Worm (Caenorhabditis elegans) whole organism, midembryonic: ENCODE measurements around the gene nhr-209.
"Not testable (repeated sequence)": the region's sequence is repeated elsewhere in the genome, so short reads cannot be mapped to it uniquely, and the experiment has no call there.

Experiments
- T22C8.4 ChIP-seq: fragments of 200-800 bp; sonication (Bioruptor generic); IDR thresholded peaks from 2 replicates; pipeline ENCODE4 v1.3.6; 2022; ENCODE audit warnings: missing genetic modification characterization, missing compliant biosample characterization
- cog-1 ChIP-seq: sonication (generic microtip); optimal IDR thresholded peaks from 2 replicates; lab custom pipeline; 2016; ENCODE audit warnings: missing genetic modification characterization, missing compliant biosample characterization
- flt-1 ChIP-seq: fragments of 200-800 bp; sonication (Bioruptor generic); IDR thresholded peaks from 2 replicates; pipeline ENCODE4 v1.3.6; 2022; ENCODE audit warnings: missing genetic modification characterization, missing compliant biosample characterization
- klf-2 ChIP-seq: fragments of 200-800 bp; sonication (Bioruptor generic); conservative IDR thresholded peaks from 2 replicates; pipeline ENCODE4 v1.3.6; 2022; ENCODE audit warnings: missing genetic modification reagents, missing genetic modification characterization, missing compliant biosample characterization
- med-1 ChIP-seq: sonication (generic microtip); optimal IDR thresholded peaks from 2 replicates; lab custom pipeline; 2017; ENCODE audit warnings: missing genetic modification characterization, mild to moderate bottlenecking, missing compliant biosample characterization, antibody characterized with exemption, missing genetic modification reagents; ENCODE audit not compliant: insufficient read depth
- ref-1 ChIP-seq: fragments of 200-800 bp; sonication (Bioruptor generic); conservative IDR thresholded peaks from 2 replicates; pipeline ENCODE4 v1.3.6; 2022; ENCODE audit warnings: missing genetic modification reagents, missing genetic modification characterization, missing compliant biosample characterization
- tab-1 ChIP-seq: fragments of 200-800 bp; sonication (Bioruptor generic); IDR thresholded peaks from 2 replicates; pipeline ENCODE4 v1.3.6; 2022; ENCODE audit warnings: missing genetic modification characterization, missing compliant biosample characterization
- ztf-23 ChIP-seq: fragments of 200-800 bp; sonication (Bioruptor generic); IDR thresholded peaks from 2 replicates; pipeline ENCODE4 v1.3.6; 2022; ENCODE audit warnings: missing genetic modification reagents, missing genetic modification characterization, missing compliant biosample characterization
- ztf-29 ChIP-seq: fragments of 200-800 bp; sonication (Bioruptor generic); IDR thresholded peaks from 2 replicates; pipeline ENCODE4 v1.3.6; 2022; ENCODE audit warnings: missing genetic modification reagents, missing genetic modification characterization, missing compliant biosample characterization

nhr-209 gene

ce11 chrV:12115150-12115549, 17.2 kb downstream of the nhr-209 start:
- TF ChIP-seq klf-2 (GFP tag; lab: Robert Waterston, UW) (no peak), tab-1 (no peak), flt-1 (GFP tag; lab: Robert Waterston, UW) (no peak), cog-1 (tag; lab: Kevin White, UChicago) (no peak), med-1 (no peak), ref-1 (no peak)

ce11 chrV:12117567-12118053, 19.7 kb downstream of the nhr-209 start, which contains the start of gene C13C4.8:
C13C4.8 (plus strand) TSS chrV:12118003.
- TF ChIP-seq ref-1 (no peak), cog-1 (tag; lab: Kevin White, UChicago) (no peak), flt-1 (GFP tag; lab: Robert Waterston, UW) (no peak), tab-1 (no peak), ztf-29 (GFP tag; lab: Robert Waterston, UW) (no peak), ztf-23 (no peak), T22C8.4 (GFP tag; lab: Robert Waterston, UW) (no peak), klf-2 (GFP tag; lab: Robert Waterston, UW) (no peak), med-1 (no peak)

ce11 chrV:12120381-12120780, 22.4 kb downstream of the nhr-209 start, which contains the start of gene C13C4.7:
C13C4.7 (minus strand) TSS chrV:12120481.
- TF ChIP-seq med-1: no peak
- no peak for TF ChIP-seq ztf-23
- no peak for TF ChIP-seq T22C8.4 (GFP tag; lab: Robert Waterston, UW)
- TF ChIP-seq flt-1 (GFP tag; lab: Robert Waterston, UW): no peak

- TF ChIP-seq klf-2 (GFP tag; lab: Robert Waterston, UW) (no peak), cog-1 (tag; lab: Kevin White, UChicago) (no peak), med-1 (no peak), tab-1 (no peak), ztf-29 (GFP tag; lab: Robert Waterston, UW) (no peak), ztf-23 (no peak), flt-1 (GFP tag; lab: Robert Waterston, UW) (no peak)
Observed at ce11 chrV:12121274-12121673, 23.3 kb downstream of the nhr-209 start, which contains the start of gene C13C4.6. C13C4.6 (plus strand) TSS chrV:12121574.

- TF ChIP-seq ztf-23; med-1; ztf-29 (GFP tag; lab: Robert Waterston, UW): not testable (repeated sequence)
Observed at ce11 chrV:12130688-12131087, 32.7 kb downstream of the nhr-209 start, which contains the start of gene C27A7.6. C27A7.6 (minus strand) TSS chrV:12130788.

- not testable (repeated sequence) for TF ChIP-seq ztf-29 (GFP tag; lab: Robert Waterston, UW); ztf-23; T22C8.4 (GFP tag; lab: Robert Waterston, UW)
Observed at ce11 chrV:12131157-12131556, 33.2 kb downstream of the nhr-209 start, which contains the start of gene enpp-1. enpp-1 (plus strand) TSS chrV:12131457.

ce11 chrV:12137942-12138341, 40.0 kb downstream of the nhr-209 start:
- TF ChIP-seq ztf-29 (GFP tag; lab: Robert Waterston, UW) (no peak), T22C8.4 (GFP tag; lab: Robert Waterston, UW) (no peak), ztf-23 (no peak), tab-1 (no peak), klf-2 (GFP tag; lab: Robert Waterston, UW) (no peak), cog-1 (tag; lab: Kevin White, UChicago) (no peak), med-1 (no peak), ref-1 (no peak), flt-1 (GFP tag; lab: Robert Waterston, UW) (no peak)

ce11 chrV:12140625-12141024, 42.7 kb downstream of the nhr-209 start, which contains the start of gene C27A7.3:
C27A7.3 (plus strand) TSS chrV:12140925.
- TF ChIP-seq ztf-29 (GFP tag; lab: Robert Waterston, UW): no peak
- TF ChIP-seq ztf-23: no peak
- no peak for TF ChIP-seq flt-1 (GFP tag; lab: Robert Waterston, UW)
- TF ChIP-seq med-1: no peak
- no peak for TF ChIP-seq tab-1
- no peak for TF ChIP-seq klf-2 (GFP tag; lab: Robert Waterston, UW)
- TF ChIP-seq ref-1: no peak
- TF ChIP-seq cog-1 (tag; lab: Kevin White, UChicago): no peak
- TF ChIP-seq T22C8.4 (GFP tag; lab: Robert Waterston, UW): no peak
